Worm (Caenorhabditis elegans): Measurements from ENCODE around the gene eri-3.

DNA sequence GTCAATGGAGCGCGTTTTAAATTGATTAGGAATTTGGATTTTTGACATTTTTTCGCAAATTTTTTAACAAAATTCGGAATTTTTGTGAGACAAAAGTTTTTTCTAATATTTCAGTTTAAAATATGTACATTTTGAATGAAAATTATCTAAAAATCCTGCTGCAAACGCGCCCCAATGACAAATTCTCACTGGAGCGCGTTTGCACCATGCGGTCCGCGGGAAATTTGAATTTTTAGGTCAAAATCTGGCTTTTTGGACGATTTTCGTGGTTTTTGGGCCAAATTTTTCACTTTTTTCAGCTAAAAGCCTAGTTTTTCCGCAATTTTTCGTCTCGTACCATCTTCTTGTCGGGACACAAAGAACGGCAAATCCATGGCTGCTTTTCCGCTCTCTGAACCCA, 9.4 kb downstream of the eri-3 start:
- TF ChIP-seq nhr-28 (tag; optimal IDR thresholded peaks at IDR 0.05) (no peak), snpc-4 (tag; optimal IDR thresholded peaks at IDR 0.05) (no peak), hlh-1 (tag; optimal IDR thresholded peaks at IDR 0.05) (no peak), unc-62 (GFP tag; optimal IDR thresholded peaks at IDR 0.05) (no peak), drap-1 (GFP tag; optimal IDR thresholded peaks at IDR 0.05) (no peak), nhr-76 (tag; optimal IDR thresholded peaks at IDR 0.05) (no peak), mep-1 (tag; optimal IDR thresholded peaks at IDR 0.05) (no peak)
